Fruit fly (Drosophila melanogaster): ENCODE measurements around the gene Exo84.

The Exo84 gene

DNA sequence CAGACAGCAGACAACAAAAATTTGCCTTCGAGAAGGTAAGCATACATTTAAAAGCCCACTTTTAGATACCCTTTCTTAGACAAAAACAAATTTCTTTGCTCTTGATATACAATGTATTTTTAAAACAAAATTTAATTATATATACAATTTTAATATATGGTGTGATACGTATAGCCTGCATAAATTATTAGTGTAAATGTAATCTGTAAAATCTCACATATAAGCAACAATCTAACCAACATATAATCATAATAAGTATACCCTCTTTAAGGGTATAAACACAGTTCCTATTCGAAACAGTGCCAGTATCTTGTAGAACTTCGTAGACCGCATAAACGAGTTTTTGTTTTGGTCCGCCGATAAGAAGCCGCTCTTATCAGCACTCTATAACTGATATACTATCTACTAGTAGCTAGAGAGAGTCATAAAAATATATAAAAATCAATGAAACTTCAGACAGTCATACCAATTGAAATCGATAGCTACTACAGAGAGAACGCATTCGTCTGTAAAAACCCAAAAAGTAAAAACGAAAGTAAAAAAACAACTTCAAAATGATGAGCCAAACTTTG is 37.7 kb downstream of the Exo84 start, which contains the start of gene Kaz-m1 (continued):
- TF ChIP-seq CG11398 (GFP tag; optimal IDR thresholded peaks at IDR 0.05) = no peak
- peak; percentile 59 for TF ChIP-seq unpg (GFP tag; optimal IDR thresholded peaks at IDR 0.05)
- no peak for TF ChIP-seq CkIIα-i1 (GFP tag; IDR thresholded peaks at IDR 0.05)
- no peak for TF ChIP-seq btn (GFP tag; optimal IDR thresholded peaks at IDR 0.05)
- TF ChIP-seq Spps (tag; optimal IDR thresholded peaks at IDR 0.05) = peak; percentile 38
- peak; percentile 50; the same call in 1 of the 2 replicates for TF ChIP-seq slbo (GFP tag; IDR thresholded peaks at IDR 0.05)
- TF ChIP-seq sna (GFP tag; IDR thresholded peaks at IDR 0.05; ENCODE audit: partially characterized antibody) = no peak
- TF ChIP-seq ken (GFP tag; IDR thresholded peaks at IDR 0.05) = no peak
- no peak for TF ChIP-seq Mad (GFP tag; optimal IDR thresholded peaks at IDR 0.05)
- peak; percentile 77 for TF ChIP-seq CoRest (tag; optimal IDR thresholded peaks at IDR 0.05)
- TF ChIP-seq CG30020 (tag; optimal IDR thresholded peaks at IDR 0.05) = peak; percentile 4
- no peak for TF ChIP-seq Ets97D (GFP tag; optimal IDR thresholded peaks at IDR 0.05)
- TF ChIP-seq CG12071 (GFP tag; optimal IDR thresholded peaks at IDR 0.05) = no peak
- TF ChIP-seq CG13424 (tag; optimal IDR thresholded peaks at IDR 0.05) = peak; percentile 61
- no peak for TF ChIP-seq pum (GFP tag; optimal IDR thresholded peaks at IDR 0.05)
- peak; percentile 65 for TF ChIP-seq Oli (tag; optimal IDR thresholded peaks at IDR 0.05)
- TF ChIP-seq CG6689 (GFP tag; IDR thresholded peaks at IDR 0.05) = 0 out of 2 replicates have a peak, but pooled peaks have one; percentile 37
- peak; percentile 56 for TF ChIP-seq Nf-YB (GFP tag; optimal IDR thresholded peaks at IDR 0.05)
- TF ChIP-seq chn (GFP tag; optimal IDR thresholded peaks at IDR 0.05) = no peak
- no peak for TF ChIP-seq CG12236 (GFP tag; optimal IDR thresholded peaks at IDR 0.05)
- TF ChIP-seq CG32532 (GFP tag; IDR thresholded peaks at IDR 0.05) = peak; percentile 45; the same call in 1 of the 2 replicates
- no peak for TF ChIP-seq CG3065 (GFP tag; optimal IDR thresholded peaks at IDR 0.05)
- TF ChIP-seq sc (optimal IDR thresholded peaks at IDR 0.05) = no peak
- TF ChIP-seq sc (GFP tag; optimal IDR thresholded peaks at IDR 0.05) = peak; percentile 6
- peak; percentile 42; the same call in 1 of the 2 replicates for TF ChIP-seq Rfx (GFP tag; IDR thresholded peaks at IDR 0.05)
- TF ChIP-seq Jarid2 (GFP tag; optimal IDR thresholded peaks at IDR 0.05) = no peak

DNA sequence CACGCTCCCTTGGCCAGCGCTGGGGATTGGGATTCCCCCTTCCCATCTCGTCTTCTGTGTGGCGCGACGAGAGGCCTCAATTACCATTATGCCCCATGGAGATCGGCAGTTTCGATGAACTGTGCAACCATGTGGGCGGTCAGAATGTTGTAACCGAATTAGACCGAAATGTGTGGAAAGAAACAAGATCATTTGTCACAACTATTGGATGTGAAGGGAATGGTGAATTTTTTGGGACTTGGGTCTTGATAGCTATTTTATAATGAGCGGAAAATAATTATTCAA is 38.5 kb downstream of the Exo84 start:
- 0 out of 2 replicates have a peak, but pooled peaks have one; percentile 2 for TF ChIP-seq CG32532 (GFP tag; IDR thresholded peaks at IDR 0.05)
- peak in 1 of 2 experiments; percentile 23 for TF ChIP-seq Pdp1 (GFP tag; optimal IDR thresholded peaks at IDR 0.05)
- TF ChIP-seq hkb (optimal IDR thresholded peaks at IDR 0.05) = no peak
- TF ChIP-seq hkb (GFP tag; IDR thresholded peaks at IDR 0.05) = no peak
- TF ChIP-seq zfh1 (GFP tag; IDR thresholded peaks at IDR 0.05) = no peak
- no peak for TF ChIP-seq CkIIα-i1 (GFP tag; IDR thresholded peaks at IDR 0.05)
- TF ChIP-seq H15 (GFP tag; IDR thresholded peaks at IDR 0.05) = no peak
- TF ChIP-seq Jarid2 (GFP tag; optimal IDR thresholded peaks at IDR 0.05) = no peak
- TF ChIP-seq kni (GFP tag; optimal IDR thresholded peaks at IDR 0.05) = peak; percentile 63
- no peak for TF ChIP-seq danr (GFP tag; IDR thresholded peaks at IDR 0.05)
- TF ChIP-seq CG17568 (GFP tag; optimal IDR thresholded peaks at IDR 0.05) = no peak
- TF ChIP-seq CG18619 (GFP tag; optimal IDR thresholded peaks at IDR 0.05) = no peak
- TF ChIP-seq tio (GFP tag; optimal IDR thresholded peaks at IDR 0.05) = no peak
- peak; percentile 74; the same call in 2 of the 3 replicates for TF ChIP-seq sr (GFP tag; IDR thresholded peaks at IDR 0.05)
- TF ChIP-seq CG1602 (GFP tag; optimal IDR thresholded peaks at IDR 0.05) = no peak
- TF ChIP-seq pan (optimal IDR thresholded peaks at IDR 0.05) = no peak
- peak in 1 of 2 experiments; percentile 27 for TF ChIP-seq pan (GFP tag; optimal IDR thresholded peaks at IDR 0.05 in 1 of 2, IDR thresholded peaks at IDR 0.05 in 1 of 2)
- peak; percentile 91 for TF ChIP-seq HLHmδ (GFP tag; optimal IDR thresholded peaks at IDR 0.05)
- no peak for TF ChIP-seq odd (GFP tag; optimal IDR thresholded peaks at IDR 0.05)

Data from whole organism, embryonic.